Worm (Caenorhabditis elegans) whole organism, L1 larva: ENCODE measurements around the gene F54A3.6.

Source experiments
- Y116A8C.19 ChIP-seq: sonication (generic microtip); optimal IDR thresholded peaks from 2 replicates; lab custom pipeline; 2016; ENCODE audit warnings: missing compliant biosample characterization, missing genetic modification characterization, borderline replicate concordance
- efl-3 ChIP-seq: fragments of 200-800 bp; sonication (Bioruptor generic); optimal IDR thresholded peaks from 2 replicates; lab custom pipeline; 2018; ENCODE audit warnings: mild to moderate bottlenecking, missing genetic modification characterization, missing compliant biosample characterization
- grh-1 ChIP-seq: fragments of 200-800 bp; sonication (Bioruptor generic); IDR thresholded peaks from 2 replicates; pipeline ENCODE4 v1.3.6; 2022; ENCODE audit warnings: missing genetic modification reagents, missing genetic modification characterization, missing compliant biosample characterization
- lin-35 ChIP-seq, 2 experiments: fragments of 150-350 bp; optimal IDR thresholded peaks; 2 replicates each; lab custom pipeline; 2014; ENCODE audit warnings: missing biosample characterization in 2 of 2, missing genetic modification characterization in 2 of 2, missing genetic modification reagents in 2 of 2
- lsy-2 ChIP-seq, 2 experiments: fragments of 150-350 bp; optimal IDR thresholded peaks; 2 replicates each; lab custom pipeline; 2014; ENCODE audit warnings: missing biosample characterization in 2 of 2, missing genetic modification characterization in 2 of 2
- nhr-237 ChIP-seq: fragments of 150-350 bp; optimal IDR thresholded peaks from 2 replicates; lab custom pipeline; 2014; ENCODE audit warnings: missing biosample characterization, missing genetic modification characterization
- nhr-76 ChIP-seq: sonication (generic microtip); optimal IDR thresholded peaks from 2 replicates; lab custom pipeline; 2017; ENCODE audit warnings: missing biosample characterization, missing genetic modification characterization
- pag-3 ChIP-seq: sonication (generic microtip); optimal IDR thresholded peaks from 2 replicates; lab custom pipeline; 2017; ENCODE audit warnings: missing genetic modification characterization, mild to moderate bottlenecking, missing compliant biosample characterization, antibody characterized with exemption, borderline replicate concordance; ENCODE audit not compliant: insufficient read depth
- rnt-1 ChIP-seq: sonication (generic microtip); optimal IDR thresholded peaks from 2 replicates; lab custom pipeline; 2016; ENCODE audit warnings: mild to moderate bottlenecking, missing genetic modification characterization, moderate library complexity, missing compliant biosample characterization
- sup-37 ChIP-seq: fragments of 200-800 bp; sonication (Bioruptor generic); optimal IDR thresholded peaks from 2 replicates; lab custom pipeline; 2018; ENCODE audit warnings: mild to moderate bottlenecking, missing genetic modification characterization, missing compliant biosample characterization
- tlp-1 ChIP-seq: fragments of 150-350 bp; optimal IDR thresholded peaks from 2 replicates; lab custom pipeline; 2014; ENCODE audit warnings: missing biosample characterization, missing genetic modification characterization

ce11 chrII:2279263-2279662 lies 47.0 kb upstream of the F54A3.6 start, which contains the start of gene K09F6.6:
- TF ChIP-seq grh-1: no peak
- TF ChIP-seq lsy-2 (tag; optimal IDR thresholded peaks at IDR 0.05; lab: Kevin White, UChicago): no peak
- TF ChIP-seq efl-3: no peak
- TF ChIP-seq tlp-1 (tag; lab: Kevin White, UChicago): no peak
- TF ChIP-seq nhr-237 (tag; lab: Kevin White, UChicago): no peak
- TF ChIP-seq rnt-1: no peak
- TF ChIP-seq nhr-76 (tag; lab: Kevin White, UChicago): no peak
- TF ChIP-seq pag-3 (tag; lab: Kevin White, UChicago): no peak
- no peak for TF ChIP-seq lin-35 (GFP tag; optimal IDR thresholded peaks at IDR 0.05; lab: Kevin White, UChicago)
- no peak for TF ChIP-seq Y116A8C.19 (tag; lab: Kevin White, UChicago)
- TF ChIP-seq sup-37 (GFP tag; lab: Kevin White, UChicago): no peak
